Worm (Caenorhabditis elegans): ENCODE results near the gene fbxc-50.

Gene fbxc-50

DNA sequence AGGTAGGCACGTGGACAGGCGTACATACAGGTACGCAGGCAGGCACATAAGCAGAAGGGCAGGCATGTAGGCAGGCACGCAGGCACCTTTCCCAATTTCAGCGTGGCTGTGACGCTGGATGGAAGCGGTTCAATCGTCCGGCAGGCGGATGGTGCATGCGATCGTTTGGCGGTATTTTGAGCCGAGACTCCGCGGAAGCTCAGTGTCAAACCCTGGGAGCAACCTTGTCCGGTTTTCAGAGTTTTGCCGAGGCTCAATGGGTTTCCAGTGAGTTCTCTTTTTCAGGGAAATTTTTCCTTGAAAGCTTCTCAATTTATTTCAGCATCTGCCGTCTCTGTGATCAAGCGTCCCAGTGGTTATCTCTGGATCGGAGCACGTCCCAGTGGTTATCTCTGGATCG lies 2.3 kb upstream of the fbxc-50 start:
- no peak for TF ChIP-seq tbx-37 (GFP tag; conservative IDR thresholded peaks at IDR 0.05)
- no peak for TF ChIP-seq tbx-11 (GFP tag; IDR thresholded peaks at IDR 0.05)
- no peak for TF ChIP-seq ceh-36 (tag; optimal IDR thresholded peaks at IDR 0.05)
- TF ChIP-seq scrt-1 (GFP tag; IDR thresholded peaks at IDR 0.05), result no peak
- no peak for TF ChIP-seq pes-1 (GFP tag; IDR thresholded peaks at IDR 0.05)

DNA sequence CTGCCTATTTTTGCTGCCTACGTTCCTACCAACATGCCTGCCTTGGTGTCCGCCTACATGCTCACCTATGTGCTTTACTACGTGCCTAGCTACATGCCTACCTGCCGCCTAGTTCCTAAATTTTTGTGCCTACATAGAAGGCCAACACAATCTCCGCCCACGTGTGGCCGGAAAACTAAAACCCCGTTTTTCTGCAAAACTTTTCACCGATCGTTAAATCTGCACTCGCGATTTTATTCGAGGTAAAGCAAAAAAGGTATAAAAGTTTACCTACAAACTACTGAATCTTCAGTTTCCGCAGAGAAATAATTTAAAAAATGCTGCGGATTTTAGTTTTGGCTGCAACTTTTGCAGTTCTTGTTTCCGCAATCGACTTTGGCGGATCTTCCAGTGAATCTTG lies 1.5 kb upstream of the fbxc-50 start, which contains the start of gene clec-124:
TSS of gene clec-124 (plus strand) at position 301 of the 400 bp plus-strand sequence.
- no peak for TF ChIP-seq tbx-37 (GFP tag; conservative IDR thresholded peaks at IDR 0.05)
- TF ChIP-seq ets-7 (tag; optimal IDR thresholded peaks at IDR 0.05), result no peak
- TF ChIP-seq tbx-11 (GFP tag; IDR thresholded peaks at IDR 0.05), result no peak
- no peak for TF ChIP-seq hnd-1 (tag; optimal IDR thresholded peaks at IDR 0.05)
- TF ChIP-seq ama-1 (optimal IDR thresholded peaks at IDR 0.05), result no peak
- no peak for TF ChIP-seq aly-1 (tag; optimal IDR thresholded peaks at IDR 0.05)
- no peak for TF ChIP-seq hmbx-1 (tag; optimal IDR thresholded peaks at IDR 0.05)
- TF ChIP-seq pes-1 (GFP tag; IDR thresholded peaks at IDR 0.05), result no peak
- no peak for TF ChIP-seq scrt-1 (GFP tag; IDR thresholded peaks at IDR 0.05)
- no peak for TF ChIP-seq hmg-4 (GFP tag; optimal IDR thresholded peaks at IDR 0.05)
- no peak for TF ChIP-seq ceh-13 (GFP tag; optimal IDR thresholded peaks at IDR 0.05)
- no peak for TF ChIP-seq ceh-36 (tag; optimal IDR thresholded peaks at IDR 0.05)
- TF ChIP-seq F13C5.2 (tag; optimal IDR thresholded peaks at IDR 0.05), result no peak

DNA sequence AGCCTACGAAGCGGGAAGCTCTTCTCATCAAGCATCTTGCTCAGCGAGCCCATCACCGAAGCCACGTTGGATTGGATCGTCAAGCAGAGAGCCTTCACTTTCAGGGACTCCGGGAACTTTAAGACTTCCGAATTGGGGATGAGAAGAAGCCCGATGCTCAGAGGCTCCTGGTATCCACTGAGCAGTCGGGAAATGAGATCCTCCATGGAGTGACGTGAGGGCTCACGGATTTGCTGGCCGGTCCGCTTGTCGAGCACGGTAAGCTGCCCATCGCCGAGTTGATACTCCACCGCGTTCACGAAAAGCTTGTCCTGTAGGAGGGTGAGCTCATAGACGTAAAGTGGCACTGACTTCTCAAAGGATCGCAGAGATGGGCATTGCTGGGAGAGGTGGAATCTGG lies 367 bp downstream of the fbxc-50 start:
- TF ChIP-seq tbx-11 (GFP tag; IDR thresholded peaks at IDR 0.05) (no peak), ama-1 (optimal IDR thresholded peaks at IDR 0.05) (no peak), hmg-4 (GFP tag; optimal IDR thresholded peaks at IDR 0.05) (no peak), aly-1 (tag; optimal IDR thresholded peaks at IDR 0.05) (no peak), ceh-36 (tag; optimal IDR thresholded peaks at IDR 0.05) (no peak), flt-1 (GFP tag; IDR thresholded peaks at IDR 0.05) (no peak), scrt-1 (GFP tag; IDR thresholded peaks at IDR 0.05) (no peak), sea-1 (GFP tag; conservative IDR thresholded peaks at IDR 0.05) (no peak), hmbx-1 (tag; optimal IDR thresholded peaks at IDR 0.05) (no peak), F13C5.2 (tag; optimal IDR thresholded peaks at IDR 0.05) (no peak), tbx-37 (GFP tag; conservative IDR thresholded peaks at IDR 0.05) (no peak), tra-4 (tag; optimal IDR thresholded peaks at IDR 0.05) (no peak), ceh-13 (GFP tag; optimal IDR thresholded peaks at IDR 0.05) (no peak), B0310.2 (tag; optimal IDR thresholded peaks at IDR 0.05) (no peak)

DNA sequence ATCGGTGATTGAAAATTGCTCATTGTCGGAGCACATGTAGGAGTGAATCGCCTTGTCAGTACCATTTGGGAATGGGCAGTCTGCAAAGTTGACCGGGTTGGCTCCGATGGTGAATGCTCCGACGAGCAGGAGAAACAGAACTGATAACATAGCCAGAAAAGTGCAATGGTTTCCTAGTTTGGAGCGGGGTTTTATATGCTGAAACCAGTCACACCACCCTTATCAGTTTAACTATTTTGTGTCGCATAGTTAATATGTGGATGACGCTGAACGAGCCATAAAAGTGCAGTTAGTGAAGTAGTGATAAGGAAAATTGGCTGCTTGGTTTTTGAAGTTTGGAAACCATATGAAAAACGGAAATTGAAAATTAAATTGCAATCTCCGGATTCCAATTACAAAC lies 2.1 kb downstream of the fbxc-50 start, which contains the start of gene C17F4.7:
TSS of gene C17F4.7 (minus strand) at position 180 of the 400 bp plus-strand sequence.
- no peak for TF ChIP-seq hmg-4 (GFP tag; optimal IDR thresholded peaks at IDR 0.05)
- no peak for TF ChIP-seq ama-1 (optimal IDR thresholded peaks at IDR 0.05)
- no peak for TF ChIP-seq hmbx-1 (tag; optimal IDR thresholded peaks at IDR 0.05)
- no peak for TF ChIP-seq ceh-13 (GFP tag; optimal IDR thresholded peaks at IDR 0.05)
- TF ChIP-seq hnd-1 (tag; optimal IDR thresholded peaks at IDR 0.05), result no peak
- TF ChIP-seq B0310.2 (tag; optimal IDR thresholded peaks at IDR 0.05), result no peak
- TF ChIP-seq F13C5.2 (tag; optimal IDR thresholded peaks at IDR 0.05), result no peak
- no peak for TF ChIP-seq aly-1 (tag; optimal IDR thresholded peaks at IDR 0.05)
- TF ChIP-seq flt-1 (GFP tag; IDR thresholded peaks at IDR 0.05), result no peak
- no peak for TF ChIP-seq ets-7 (tag; optimal IDR thresholded peaks at IDR 0.05)
- no peak for TF ChIP-seq tbx-37 (GFP tag; conservative IDR thresholded peaks at IDR 0.05)
- no peak for TF ChIP-seq pes-1 (GFP tag; IDR thresholded peaks at IDR 0.05)
- TF ChIP-seq tra-4 (tag; optimal IDR thresholded peaks at IDR 0.05), result no peak
- no peak for TF ChIP-seq tbx-11 (GFP tag; IDR thresholded peaks at IDR 0.05)
- TF ChIP-seq sea-1 (GFP tag; conservative IDR thresholded peaks at IDR 0.05), result no peak
- TF ChIP-seq scrt-1 (GFP tag; IDR thresholded peaks at IDR 0.05), result no peak
- no peak for TF ChIP-seq ceh-36 (tag; optimal IDR thresholded peaks at IDR 0.05)

DNA sequence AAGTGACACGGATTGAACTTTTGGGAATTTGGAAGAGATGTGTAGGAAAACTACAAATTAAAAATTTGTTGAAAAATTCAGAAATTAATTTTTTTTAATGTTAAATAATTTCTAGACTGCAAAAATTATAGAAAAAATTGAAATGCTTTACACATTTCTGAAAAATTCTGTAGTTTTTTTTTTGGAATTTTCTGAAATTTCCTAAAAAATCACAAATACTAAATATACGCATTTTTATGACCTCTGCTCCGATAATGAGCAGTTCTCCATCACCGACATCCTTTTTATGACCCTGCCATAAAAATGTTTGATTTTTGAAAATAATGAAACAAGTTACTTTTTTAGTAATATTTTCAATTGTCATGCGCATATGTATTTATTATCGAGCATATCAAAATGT lies 3.2 kb downstream of the fbxc-50 start:
- TF ChIP-seq F13C5.2 (tag; optimal IDR thresholded peaks at IDR 0.05) (no peak), tbx-11 (GFP tag; IDR thresholded peaks at IDR 0.05) (no peak), B0310.2 (tag; optimal IDR thresholded peaks at IDR 0.05) (no peak), flt-1 (GFP tag; IDR thresholded peaks at IDR 0.05) (no peak), sea-1 (GFP tag; conservative IDR thresholded peaks at IDR 0.05) (no peak), ets-7 (tag; optimal IDR thresholded peaks at IDR 0.05) (no peak), ama-1 (optimal IDR thresholded peaks at IDR 0.05) (no peak), hmg-4 (GFP tag; optimal IDR thresholded peaks at IDR 0.05) (no peak), ceh-36 (tag; optimal IDR thresholded peaks at IDR 0.05) (no peak)

DNA sequence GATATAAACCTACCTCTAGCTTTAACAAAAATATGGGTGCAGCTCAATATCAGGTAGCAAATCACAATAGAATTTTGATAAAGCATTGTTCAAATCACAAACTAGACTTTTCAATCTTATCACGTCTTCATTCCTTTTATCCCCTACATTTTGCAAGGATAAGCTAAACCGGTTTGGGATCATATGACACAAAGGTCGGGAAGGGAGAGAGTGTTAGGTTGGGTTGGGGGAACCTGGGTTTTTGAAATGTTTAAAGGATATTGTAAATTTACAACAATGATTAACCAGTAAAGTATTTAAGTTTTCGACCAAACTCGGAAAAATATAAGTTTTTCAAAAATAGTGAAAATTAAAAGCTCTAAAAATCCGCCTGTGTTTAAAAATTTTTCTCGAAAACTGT lies 3.9 kb downstream of the fbxc-50 start, which contains the start of gene C17F4.12:
TSS of gene C17F4.12 (minus strand) at position 101 of the 400 bp plus-strand sequence.
- TF ChIP-seq ceh-36 (tag; optimal IDR thresholded peaks at IDR 0.05) (no peak), ets-7 (tag; optimal IDR thresholded peaks at IDR 0.05) (no peak)

DNA sequence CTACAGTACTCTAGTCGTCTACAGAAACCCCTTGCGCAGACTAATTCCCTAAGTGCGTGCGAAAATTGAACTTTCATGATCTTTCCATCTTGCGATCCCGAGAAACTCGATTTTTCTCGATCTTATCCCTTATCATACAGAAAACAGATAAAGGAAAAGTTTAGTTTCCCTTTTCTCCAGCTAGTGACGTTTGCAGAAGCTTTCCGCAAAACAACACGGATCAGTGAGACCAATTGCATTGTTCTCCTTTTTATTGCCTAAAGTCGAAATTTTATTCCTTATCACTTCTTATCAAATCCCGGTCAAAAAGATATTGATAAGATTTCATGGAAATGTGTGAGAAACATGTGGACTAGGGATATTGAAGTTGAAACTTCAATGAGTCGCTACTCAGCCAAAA lies 6.1 kb downstream of the fbxc-50 start:
- TF ChIP-seq aly-1 (tag; optimal IDR thresholded peaks at IDR 0.05) (no peak), B0310.2 (tag; optimal IDR thresholded peaks at IDR 0.05) (no peak), tbx-37 (GFP tag; conservative IDR thresholded peaks at IDR 0.05) (no peak), hnd-1 (tag; optimal IDR thresholded peaks at IDR 0.05) (no peak), pes-1 (GFP tag; IDR thresholded peaks at IDR 0.05) (no peak), F13C5.2 (tag; optimal IDR thresholded peaks at IDR 0.05) (no peak), ets-7 (tag; optimal IDR thresholded peaks at IDR 0.05) (no peak), scrt-1 (GFP tag; IDR thresholded peaks at IDR 0.05) (no peak), flt-1 (GFP tag; IDR thresholded peaks at IDR 0.05) (no peak), ama-1 (optimal IDR thresholded peaks at IDR 0.05) (no peak), tbx-11 (GFP tag; IDR thresholded peaks at IDR 0.05) (no peak), ceh-13 (GFP tag; optimal IDR thresholded peaks at IDR 0.05) (no peak), hmg-4 (GFP tag; optimal IDR thresholded peaks at IDR 0.05) (no peak), ceh-36 (tag; optimal IDR thresholded peaks at IDR 0.05) (no peak), sea-1 (GFP tag; conservative IDR thresholded peaks at IDR 0.05) (no peak), tra-4 (tag; optimal IDR thresholded peaks at IDR 0.05) (no peak), hmbx-1 (tag; optimal IDR thresholded peaks at IDR 0.05) (no peak)

DNA sequence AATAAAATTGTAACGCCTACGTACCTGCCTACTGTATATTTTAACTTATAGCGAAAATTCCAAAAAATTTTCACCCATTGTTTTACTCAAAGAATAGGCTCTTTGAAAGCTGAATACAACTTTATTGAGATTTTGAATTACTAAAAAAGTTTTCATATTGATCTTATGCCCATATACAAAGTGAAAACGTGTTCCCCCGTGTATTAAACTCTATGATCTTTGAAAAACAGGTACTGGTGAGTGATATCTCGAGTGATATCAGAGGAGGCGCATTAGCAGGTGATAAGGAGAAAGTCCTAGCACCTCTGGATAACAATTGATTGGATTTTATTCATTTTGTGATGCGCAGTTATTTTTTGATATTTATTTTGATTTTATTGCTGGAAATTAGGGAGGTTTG lies 7.7 kb downstream of the fbxc-50 start, which contains the start of gene C17F4.3:
TSS of gene C17F4.3 (plus strand) at position 301 of the 400 bp plus-strand sequence.
- TF ChIP-seq scrt-1 (GFP tag; IDR thresholded peaks at IDR 0.05) (no peak), tra-4 (tag; optimal IDR thresholded peaks at IDR 0.05) (no peak), ceh-36 (tag; optimal IDR thresholded peaks at IDR 0.05) (no peak), B0310.2 (tag; optimal IDR thresholded peaks at IDR 0.05) (no peak), ama-1 (optimal IDR thresholded peaks at IDR 0.05) (no peak), tbx-37 (GFP tag; conservative IDR thresholded peaks at IDR 0.05) (no peak), hmbx-1 (tag; optimal IDR thresholded peaks at IDR 0.05) (no peak), ets-7 (tag; optimal IDR thresholded peaks at IDR 0.05) (no peak), hmg-4 (GFP tag; optimal IDR thresholded peaks at IDR 0.05) (no peak), F13C5.2 (tag; optimal IDR thresholded peaks at IDR 0.05) (no peak), hnd-1 (tag; optimal IDR thresholded peaks at IDR 0.05) (no peak), pes-1 (GFP tag; IDR thresholded peaks at IDR 0.05) (no peak), tbx-11 (GFP tag; IDR thresholded peaks at IDR 0.05) (no peak), flt-1 (GFP tag; IDR thresholded peaks at IDR 0.05) (no peak), sea-1 (GFP tag; conservative IDR thresholded peaks at IDR 0.05) (no peak)
